Worm (Caenorhabditis elegans) whole organism, L3 larva: ENCODE data around the gene M70.5.

ENCODE experiments used
- R02D3.7 ChIP-seq: fragments of 150-350 bp; optimal IDR thresholded peaks from 2 replicates; lab custom pipeline; 2014; ENCODE audit warnings: missing biosample characterization, missing genetic modification characterization
- ZK546.5 ChIP-seq: sonication (generic microtip); optimal IDR thresholded peaks from 2 replicates; lab custom pipeline; 2017; ENCODE audit warnings: missing biosample characterization, missing genetic modification characterization
- aly-2 ChIP-seq: fragments of 150-350 bp; optimal IDR thresholded peaks from 2 replicates; lab custom pipeline; 2014; ENCODE audit warnings: missing biosample characterization, missing genetic modification characterization
- ama-1 ChIP-seq: fragments of 150-350 bp; optimal IDR thresholded peaks from 2 replicates; lab custom pipeline; 2018
- ceh-28 ChIP-seq: fragments of 150-350 bp; optimal IDR thresholded peaks from 2 replicates; lab custom pipeline; 2014; ENCODE audit warnings: missing biosample characterization, missing genetic modification reagents, missing genetic modification characterization
- ceh-82 ChIP-seq: fragments of 150-350 bp; optimal IDR thresholded peaks from 2 replicates; lab custom pipeline; 2014; ENCODE audit warnings: missing biosample characterization, missing genetic modification characterization
- ceh-9 ChIP-seq: sonication (generic microtip); optimal IDR thresholded peaks from 2 replicates; lab custom pipeline; 2018; ENCODE audit warnings: missing biosample characterization, missing genetic modification characterization
- daf-12 ChIP-seq: fragments of 150-350 bp; optimal IDR thresholded peaks from 2 replicates; lab custom pipeline; 2014; ENCODE audit warnings: missing biosample characterization, missing genetic modification reagents, missing genetic modification characterization
- egl-27 ChIP-seq: sonication (generic microtip); optimal IDR thresholded peaks from 4 replicates; lab custom pipeline; 2017; ENCODE audit warnings: missing biosample characterization, missing genetic modification reagents, missing genetic modification characterization
- egl-5 ChIP-seq: fragments of 150-350 bp; optimal IDR thresholded peaks from 2 replicates; lab custom pipeline; 2017; ENCODE audit warnings: missing biosample characterization, missing genetic modification reagents, missing genetic modification characterization, inconsistent platforms
- elt-1 ChIP-seq: fragments of 150-350 bp; optimal IDR thresholded peaks from 2 replicates; lab custom pipeline; 2014; ENCODE audit warnings: missing biosample characterization, missing genetic modification characterization
- elt-2 ChIP-seq: sonication (generic microtip); optimal IDR thresholded peaks from 2 replicates; lab custom pipeline; 2016; ENCODE audit warnings: missing genetic modification reagents, mild to moderate bottlenecking, missing genetic modification characterization, missing compliant biosample characterization
- elt-3 ChIP-seq, 3 experiments: fragments of 150-350 bp in 1 of 3; sonication (generic microtip) in 2 of 3; optimal IDR thresholded peaks; 2 replicates in 2 of 3; 4 replicates in 1 of 3; lab custom pipeline; 2014 to 2017; ENCODE audit warnings: missing biosample characterization in 3 of 3, missing genetic modification characterization in 3 of 3
- eor-1 ChIP-seq, 2 experiments: fragments of 150-350 bp; optimal IDR thresholded peaks; 2 replicates each; lab custom pipeline; 2014 to 2018; ENCODE audit warnings: missing biosample characterization in 2 of 2, missing genetic modification characterization in 2 of 2
- fkh-10 ChIP-seq: sonication (generic microtip); optimal IDR thresholded peaks from 2 replicates; lab custom pipeline; 2017; ENCODE audit warnings: missing biosample characterization, missing genetic modification reagents, missing genetic modification characterization
- fkh-2 ChIP-seq: fragments of 150-350 bp; optimal IDR thresholded peaks from 2 replicates; lab custom pipeline; 2014; ENCODE audit warnings: missing biosample characterization, missing genetic modification reagents, missing genetic modification characterization
- hmg-11 ChIP-seq: sonication (generic microtip); optimal IDR thresholded peaks from 2 replicates; lab custom pipeline; 2016; ENCODE audit warnings: missing genetic modification characterization, missing compliant biosample characterization
- jun-1 ChIP-seq: fragments of 150-350 bp; optimal IDR thresholded peaks from 2 replicates; lab custom pipeline; 2014; ENCODE audit warnings: missing biosample characterization, missing genetic modification reagents, missing genetic modification characterization
- lin-15B ChIP-seq: fragments of 150-350 bp; optimal IDR thresholded peaks from 2 replicates; lab custom pipeline; 2014; ENCODE audit warnings: missing biosample characterization, missing genetic modification characterization
- lin-39 ChIP-seq: fragments of 150-350 bp; optimal IDR thresholded peaks from 2 replicates; lab custom pipeline; 2018; ENCODE audit warnings: missing biosample characterization, missing genetic modification reagents, missing genetic modification characterization
- mdl-1 ChIP-seq: fragments of 150-350 bp; optimal IDR thresholded peaks from 2 replicates; lab custom pipeline; 2014; ENCODE audit warnings: missing biosample characterization, missing genetic modification characterization
- mml-1 ChIP-seq: fragments of 150-350 bp; sonication (generic microtip); optimal IDR thresholded peaks from 3 replicates; lab custom pipeline; 2014; ENCODE audit warnings: missing biosample characterization, missing genetic modification characterization
- nfya-1 ChIP-seq: sonication (generic microtip); optimal IDR thresholded peaks from 2 replicates; lab custom pipeline; 2017; ENCODE audit warnings: missing genetic modification characterization, mild to moderate bottlenecking, missing compliant biosample characterization, antibody characterized with exemption, moderate library complexity; ENCODE audit not compliant: insufficient read depth
- nhr-11 ChIP-seq: fragments of 150-350 bp; optimal IDR thresholded peaks from 2 replicates; lab custom pipeline; 2014; ENCODE audit warnings: missing biosample characterization, missing genetic modification characterization
- nhr-25 ChIP-seq: sonication (generic microtip); optimal IDR thresholded peaks from 2 replicates; lab custom pipeline; 2017; ENCODE audit warnings: missing biosample characterization, missing genetic modification characterization
- nhr-28 ChIP-seq: fragments of 150-350 bp; optimal IDR thresholded peaks from 2 replicates; lab custom pipeline; 2014; ENCODE audit warnings: missing biosample characterization, missing genetic modification characterization
- nhr-43 ChIP-seq: sonication (generic microtip); optimal IDR thresholded peaks from 2 replicates; lab custom pipeline; 2016; ENCODE audit warnings: mild to moderate bottlenecking, missing genetic modification characterization, missing compliant biosample characterization; ENCODE audit not compliant: poor library complexity, severe bottlenecking
- nhr-67 ChIP-seq: fragments of 150-350 bp; optimal IDR thresholded peaks from 2 replicates; lab custom pipeline; 2014; ENCODE audit warnings: missing biosample characterization, missing genetic modification characterization
- nhr-76 ChIP-seq: fragments of 150-350 bp; sonication (generic microtip); optimal IDR thresholded peaks from 5 replicates; lab custom pipeline; 2014; ENCODE audit warnings: missing biosample characterization, missing genetic modification characterization
- nhr-77 ChIP-seq: fragments of 150-350 bp; optimal IDR thresholded peaks from 2 replicates; lab custom pipeline; 2014; ENCODE audit warnings: missing biosample characterization, missing genetic modification characterization
- pha-4 ChIP-seq: fragments of 150-350 bp; optimal IDR thresholded peaks from 2 replicates; lab custom pipeline; 2014; ENCODE audit warnings: missing biosample characterization, missing genetic modification reagents, missing genetic modification characterization
- pqm-1 ChIP-seq: fragments of 150-350 bp; optimal IDR thresholded peaks from 2 replicates; lab custom pipeline; 2017; ENCODE audit warnings: missing biosample characterization, missing genetic modification characterization, inconsistent platforms
- sea-2 ChIP-seq: fragments of 150-350 bp; sonication (generic microtip); optimal IDR thresholded peaks from 4 replicates; lab custom pipeline; 2014; ENCODE audit warnings: missing biosample characterization, missing genetic modification reagents, missing genetic modification characterization
- skn-1 ChIP-seq: fragments of 150-350 bp; optimal IDR thresholded peaks from 2 replicates; lab custom pipeline; 2014; ENCODE audit warnings: missing biosample characterization, missing genetic modification characterization
- snpc-4 ChIP-seq: fragments of 150-350 bp; optimal IDR thresholded peaks from 2 replicates; lab custom pipeline; 2014; ENCODE audit warnings: missing biosample characterization, missing genetic modification characterization
- tbx-2 ChIP-seq: sonication (generic microtip); optimal IDR thresholded peaks from 2 replicates; lab custom pipeline; 2016; ENCODE audit warnings: mild to moderate bottlenecking, missing genetic modification characterization, missing compliant biosample characterization
- unc-39 ChIP-seq: sonication (generic microtip); optimal IDR thresholded peaks from 4 replicates; lab custom pipeline; 2017; ENCODE audit warnings: missing biosample characterization, missing genetic modification characterization
- zag-1 ChIP-seq: fragments of 150-350 bp; optimal IDR thresholded peaks from 2 replicates; lab custom pipeline; 2014; ENCODE audit warnings: missing biosample characterization, missing genetic modification characterization
- ztf-11 ChIP-seq: fragments of 150-350 bp; optimal IDR thresholded peaks from 2 replicates; lab custom pipeline; 2014; ENCODE audit warnings: missing biosample characterization, missing genetic modification characterization
- ztf-4 ChIP-seq: fragments of 150-350 bp; optimal IDR thresholded peaks from 2 replicates; lab custom pipeline; 2014; ENCODE audit warnings: missing biosample characterization, missing genetic modification characterization

The M70.5 gene

DNA sequence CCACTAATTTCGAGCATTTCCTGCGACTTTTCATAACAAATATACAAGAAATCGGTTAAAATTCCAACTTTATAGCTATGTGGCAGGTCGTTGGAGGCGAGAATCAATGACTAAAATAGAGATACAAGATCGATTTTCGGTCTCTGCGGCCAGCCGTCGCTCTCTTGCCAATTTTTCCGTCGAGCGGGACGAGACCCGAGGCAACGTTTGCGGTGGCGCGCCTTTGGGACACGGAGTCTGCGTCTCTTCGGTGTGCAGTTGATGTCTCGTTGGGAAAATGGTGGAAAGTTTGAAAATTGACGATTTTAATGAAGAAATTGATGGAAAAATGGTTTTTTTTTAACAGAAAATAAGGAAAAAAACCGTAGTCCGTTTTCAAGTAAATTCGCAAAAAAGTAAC lies 41.4 kb upstream of the M70.5 start (continued):
- TF ChIP-seq hmg-11 (tag; lab: Kevin White, UChicago) (peak; percentile 85), ceh-82 (tag; lab: Kevin White, UChicago) (no peak), fkh-2 (tag; lab: Kevin White, UChicago) (no peak), nhr-77 (tag; lab: Kevin White, UChicago) (no peak), elt-1 (tag; lab: Kevin White, UChicago) (no peak), fkh-10 (GFP tag; lab: Kevin White, UChicago) (no peak), ztf-4 (tag; lab: Kevin White, UChicago) (no peak), ZK546.5 (no peak), lin-39 (tag; lab: Kevin White, UChicago) (peak; percentile 69), elt-2 (peak; percentile 75), lin-15B (peak; percentile 95), nfya-1 (tag; lab: Kevin White, UChicago) (peak; percentile 79), elt-3 (tag; optimal IDR thresholded peaks at IDR 0.05; lab: Kevin White, UChicago) (no peak), jun-1 (tag; lab: Kevin White, UChicago) (peak; percentile 27), aly-2 (tag; lab: Kevin White, UChicago) (no peak), pqm-1 (peak; percentile 71)

DNA sequence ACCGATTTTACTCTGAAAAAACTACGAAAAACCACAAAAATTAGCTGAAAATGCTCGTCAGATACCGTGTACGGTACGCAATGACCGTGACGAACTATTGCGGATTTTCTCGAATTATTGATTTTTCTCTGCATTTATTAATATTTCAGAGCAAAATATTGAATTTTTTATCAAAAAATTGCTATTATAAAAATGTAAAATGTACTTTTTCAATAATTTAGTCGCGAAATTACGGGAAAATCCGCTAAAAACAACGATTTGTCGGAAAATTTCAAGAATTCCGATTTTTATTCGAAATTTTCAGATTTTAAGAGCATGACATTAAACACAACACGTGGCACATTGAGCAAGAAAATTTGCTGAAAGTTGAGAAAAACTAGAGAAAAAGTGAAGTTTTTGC lies 40.9 kb upstream of the M70.5 start, which contains the start of gene Y38F2AL.12:
Gene Y38F2AL.12 (plus strand): TSS at position 301 of the 400 bp plus-strand sequence.
- TF ChIP-seq nhr-76 (tag; lab: Kevin White, UChicago) = no peak
- TF ChIP-seq nhr-43 (tag; lab: Kevin White, UChicago) = no peak

DNA sequence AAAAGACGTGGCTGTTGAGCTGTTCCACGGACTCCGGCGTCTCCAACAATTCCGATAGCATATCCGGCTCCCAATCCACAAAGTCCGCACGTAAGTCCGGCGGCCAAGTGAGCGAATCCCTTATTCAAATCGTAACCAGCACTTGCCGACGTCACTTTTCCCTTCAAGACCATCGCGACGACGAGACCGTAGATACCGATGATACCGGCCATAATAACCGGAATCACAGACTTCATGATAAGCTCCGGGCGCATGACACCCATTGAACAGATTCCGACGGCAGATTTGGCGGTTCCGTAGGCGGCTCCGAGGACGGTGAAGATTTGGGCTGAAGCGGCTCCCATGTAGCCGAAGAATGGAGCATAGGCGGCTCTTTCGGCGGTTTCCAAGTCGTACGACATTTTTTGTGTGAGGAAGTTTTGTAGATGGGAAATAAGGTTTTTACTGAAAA lies 40.1 kb upstream of the M70.5 start, which contains the start of gene vha-3:
Gene vha-3 (minus strand): TSS at position 401 of the 451 bp plus-strand sequence.
- TF ChIP-seq elt-1 (tag; lab: Kevin White, UChicago) = no peak
- TF ChIP-seq ama-1 (lab: Kevin White, UChicago) = peak; percentile 48
- no peak for TF ChIP-seq ztf-4 (tag; lab: Kevin White, UChicago)
- no peak for TF ChIP-seq lin-15B

DNA sequence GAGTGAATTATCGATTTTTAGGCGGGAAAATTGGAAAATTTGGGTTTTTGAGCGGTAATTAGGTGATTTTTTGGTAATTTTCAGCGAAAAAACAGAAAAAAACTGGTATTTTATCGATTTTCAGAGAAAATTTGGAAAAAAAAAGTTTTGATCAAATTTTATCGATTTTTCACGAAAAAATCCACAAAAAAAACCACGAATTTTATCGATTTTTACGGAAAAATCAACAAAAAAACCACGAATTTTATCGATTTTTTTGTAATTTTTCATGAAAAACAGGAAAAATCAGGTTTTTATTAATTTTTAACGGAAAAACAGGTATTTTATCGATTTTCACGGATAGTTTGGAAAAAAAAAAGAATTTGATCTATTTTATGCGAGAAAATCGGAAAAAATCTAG lies 39.4 kb upstream of the M70.5 start:
- TF ChIP-seq zag-1 (no peak), unc-39 (tag; lab: Kevin White, UChicago) (no peak), pqm-1 (peak; percentile 52), nhr-67 (tag; lab: Kevin White, UChicago) (no peak), egl-5 (no peak), nhr-11 (tag; lab: Kevin White, UChicago) (no peak), fkh-10 (GFP tag; lab: Kevin White, UChicago) (no peak), sea-2 (GFP tag; lab: Kevin White, UChicago) (no peak), nhr-76 (tag; lab: Kevin White, UChicago) (no peak), ceh-28 (tag; lab: Kevin White, UChicago) (peak; percentile 84)

- no peak for TF ChIP-seq R02D3.7
- no peak for TF ChIP-seq fkh-10 (GFP tag; lab: Kevin White, UChicago)
- peak; percentile 1 for TF ChIP-seq lin-15B
- TF ChIP-seq ZK546.5 = no peak
- TF ChIP-seq snpc-4 (tag; lab: Kevin White, UChicago) = no peak
- TF ChIP-seq ceh-82 (tag; lab: Kevin White, UChicago) = no peak
- TF ChIP-seq egl-27 (tag; lab: Kevin White, UChicago) = no peak
- no peak for TF ChIP-seq ztf-4 (tag; lab: Kevin White, UChicago)
- TF ChIP-seq mdl-1 (tag; lab: Kevin White, UChicago) = no peak
- no peak for TF ChIP-seq sea-2 (GFP tag; lab: Kevin White, UChicago)
- no peak for TF ChIP-seq daf-12 (tag; lab: Kevin White, UChicago)
- no peak for TF ChIP-seq pha-4
- TF ChIP-seq ztf-11 (tag; lab: Kevin White, UChicago) = no peak
- no peak for TF ChIP-seq ceh-9
- no peak for TF ChIP-seq egl-5
- TF ChIP-seq nhr-28 (tag; lab: Kevin White, UChicago) = no peak
- TF ChIP-seq elt-2 = peak; percentile 1
- TF ChIP-seq skn-1 = no peak
- TF ChIP-seq tbx-2 = no peak
- no peak for TF ChIP-seq nhr-25 (tag; lab: Kevin White, UChicago)
- no peak for TF ChIP-seq jun-1 (tag; lab: Kevin White, UChicago)
- peak; percentile 44 for TF ChIP-seq ama-1 (lab: Kevin White, UChicago)
- TF ChIP-seq mml-1 (tag; lab: Kevin White, UChicago) = no peak
- TF ChIP-seq pqm-1 = no peak
- no peak for TF ChIP-seq unc-39 (tag; lab: Kevin White, UChicago)
- TF ChIP-seq fkh-2 (tag; lab: Kevin White, UChicago) = no peak
- TF ChIP-seq eor-1 (tag; optimal IDR thresholded peaks at IDR 0.05; lab: Kevin White, UChicago) = no peak
- peak; percentile 1 for TF ChIP-seq nhr-43 (tag; lab: Kevin White, UChicago)
- TF ChIP-seq nhr-77 (tag; lab: Kevin White, UChicago) = no peak
- no peak for TF ChIP-seq elt-3 (tag; optimal IDR thresholded peaks at IDR 0.05; lab: Kevin White, UChicago)
- no peak for TF ChIP-seq nfya-1 (tag; lab: Kevin White, UChicago)
Observed at ce11 chrIV:2313721-2314683, 38.6 kb upstream of the M70.5 start, which contains the start of gene vha-11. vha-11 (minus strand) TSS chrIV:2314567.
